Fruit fly (Drosophila melanogaster) whole organism: ENCODE data around the gene CG33687.

Experiments
- CG8478 ChIP-seq: fragments of >200 bp; optimal IDR thresholded peaks from 2 replicates; lab custom pipeline; 2018; ENCODE audit warnings: inconsistent platforms
- Dll ChIP-seq: fragments of >200 bp; optimal IDR thresholded peaks from 2 replicates; lab custom pipeline; 2017
- pan ChIP-seq: fragments of >200 bp; optimal IDR thresholded peaks from 2 replicates; lab custom pipeline; 2017
- usp ChIP-seq: fragments of >200 bp; optimal IDR thresholded peaks from 2 replicates; lab custom pipeline; 2017; ENCODE audit warnings: missing biosample characterization, missing genetic modification characterization, mixed read lengths

- TF ChIP-seq Dll, result no peak
- TF ChIP-seq pan, result no peak
- TF ChIP-seq CG8478, result no peak
- TF ChIP-seq usp (GFP tag; lab: Kevin White, UChicago), result no peak
Observed at dm6 chr3L:16201028-16201427, 3.4 kb downstream of the CG33687 start, which contains the start of gene dls.
